Fruit fly (Drosophila melanogaster): Measurements from ENCODE around the gene CG43115.

Gene CG43115

DNA sequence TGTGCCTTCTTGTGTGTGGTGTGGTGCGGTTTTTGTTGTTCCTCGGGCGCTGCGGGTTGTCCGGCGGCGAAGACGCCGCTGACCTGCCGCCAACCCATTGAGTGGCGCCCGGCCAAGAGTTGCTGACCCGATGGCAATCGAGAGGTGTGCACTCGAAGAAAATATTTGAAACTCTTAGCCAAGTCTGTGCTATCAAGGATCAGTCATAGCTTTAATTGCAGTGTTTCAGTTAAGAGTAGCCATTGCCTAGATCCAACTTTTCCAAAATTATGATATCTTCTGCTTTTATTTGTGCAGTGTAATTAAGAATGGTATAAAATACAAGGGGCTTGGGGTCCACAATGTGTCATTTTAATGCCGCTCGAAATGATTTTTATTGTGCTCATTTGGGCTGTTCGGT is 41.6 kb downstream of the CG43115 start (continued):
- 0 out of 3 replicates have a peak, but pooled peaks have one; percentile 20 for TF ChIP-seq CG3726 (GFP tag; IDR thresholded peaks at IDR 0.05)
- peak; percentile 36 for TF ChIP-seq ewg (GFP tag; optimal IDR thresholded peaks at IDR 0.05)
- no peak for TF ChIP-seq CG6813 (GFP tag; optimal IDR thresholded peaks at IDR 0.05)
- peak; percentile 18 for TF ChIP-seq CG4820 (GFP tag; optimal IDR thresholded peaks at IDR 0.05)
- 0 out of 2 replicates have a peak, but pooled peaks have one; percentile 37 for TF ChIP-seq esg (GFP tag; conservative IDR thresholded peaks at IDR 0.05)
- TF ChIP-seq CG31441 (GFP tag; IDR thresholded peaks at IDR 0.05): peak; percentile 56
- TF ChIP-seq pzg (GFP tag; optimal IDR thresholded peaks at IDR 0.05): no peak
- TF ChIP-seq Bgb (GFP tag; IDR thresholded peaks at IDR 0.05; ENCODE audit: partially characterized antibody): no peak
- peak; percentile 60 for TF ChIP-seq vvl (GFP tag; IDR thresholded peaks at IDR 0.05)
- peak; percentile 32 for TF ChIP-seq btn (GFP tag; optimal IDR thresholded peaks at IDR 0.05)
- TF ChIP-seq cad (GFP tag; optimal IDR thresholded peaks at IDR 0.05): no peak
- peak in 1 of 2 experiments; percentile 77 for TF ChIP-seq bsh (GFP tag; optimal IDR thresholded peaks at IDR 0.05)
- TF ChIP-seq CG12236 (GFP tag; optimal IDR thresholded peaks at IDR 0.05): no peak
- TF ChIP-seq CG1529 (GFP tag; optimal IDR thresholded peaks at IDR 0.05): peak; percentile 30
- no peak for TF ChIP-seq CG3995 (GFP tag; optimal IDR thresholded peaks at IDR 0.05)
- TF ChIP-seq hth (optimal IDR thresholded peaks at IDR 0.05): no peak
- peak; percentile 46 for TF ChIP-seq Mes4 (GFP tag; optimal IDR thresholded peaks at IDR 0.05)
- peak; percentile 47 for TF ChIP-seq CG16863 (GFP tag; optimal IDR thresholded peaks at IDR 0.05)
- peak; percentile 35 for TF ChIP-seq bab2 (GFP tag; optimal IDR thresholded peaks at IDR 0.05)
- TF ChIP-seq Dip3 (GFP tag; optimal IDR thresholded peaks at IDR 0.05): no peak
- TF ChIP-seq CG13894 (tag; optimal IDR thresholded peaks at IDR 0.05): no peak
- no peak for TF ChIP-seq CG2116 (GFP tag; optimal IDR thresholded peaks at IDR 0.05)
- TF ChIP-seq CG3163 (GFP tag; optimal IDR thresholded peaks at IDR 0.05): no peak
- TF ChIP-seq CG11085 (GFP tag; IDR thresholded peaks at IDR 0.05): no peak
- no peak for TF ChIP-seq Max (GFP tag; optimal IDR thresholded peaks at IDR 0.05)
- no peak for TF ChIP-seq CG11723 (GFP tag; optimal IDR thresholded peaks at IDR 0.05)
- TF ChIP-seq nom (GFP tag; optimal IDR thresholded peaks at IDR 0.05): no peak
- TF ChIP-seq ro (GFP tag; IDR thresholded peaks at IDR 0.05): no peak
- TF ChIP-seq jigr1 (GFP tag; IDR thresholded peaks at IDR 0.05): peak; percentile 38; the same call in 1 of the 3 replicates
- peak; percentile 74 for TF ChIP-seq CG2712 (tag; optimal IDR thresholded peaks at IDR 0.05)
- no peak for TF ChIP-seq insv (GFP tag; optimal IDR thresholded peaks at IDR 0.05)
- no peak for TF ChIP-seq Drgx (GFP tag; IDR thresholded peaks at IDR 0.05)
- TF ChIP-seq peb (GFP tag; IDR thresholded peaks at IDR 0.05): peak; percentile 25; the same call in 1 of the 2 replicates
- no peak for TF ChIP-seq h (optimal IDR thresholded peaks at IDR 0.05)
- no peak for TF ChIP-seq inv (GFP tag; IDR thresholded peaks at IDR 0.05; ENCODE audit: partially characterized antibody)
- no peak for TF ChIP-seq Lim3 (GFP tag; IDR thresholded peaks at IDR 0.05)
- TF ChIP-seq chinmo (GFP tag; IDR thresholded peaks at IDR 0.05; ENCODE audit: partially characterized antibody): no peak
- TF ChIP-seq CG6254 (GFP tag; optimal IDR thresholded peaks at IDR 0.05): peak; percentile 50
- peak; percentile 1 for TF ChIP-seq NfI (GFP tag; optimal IDR thresholded peaks at IDR 0.05)
- TF ChIP-seq Hr51 (GFP tag; optimal IDR thresholded peaks at IDR 0.05): peak in 1 of 2 experiments; percentile 15
- no peak for TF ChIP-seq nerfin-1 (tag; optimal IDR thresholded peaks at IDR 0.05)
- peak; percentile 39 for TF ChIP-seq CG7786 (GFP tag; optimal IDR thresholded peaks at IDR 0.05)
- TF ChIP-seq ken (GFP tag; IDR thresholded peaks at IDR 0.05): 0 out of 3 replicates have a peak, but pooled peaks have one; percentile 17
- peak; percentile 51 for TF ChIP-seq CG9609 (GFP tag; optimal IDR thresholded peaks at IDR 0.05)
- no peak for TF ChIP-seq kay (GFP tag; optimal IDR thresholded peaks at IDR 0.05)
- no peak for TF ChIP-seq so (GFP tag; IDR thresholded peaks at IDR 0.05)
- TF ChIP-seq mld (GFP tag; IDR thresholded peaks at IDR 0.05; ENCODE audit: partially characterized antibody): no peak
- TF ChIP-seq CG17186 (GFP tag; optimal IDR thresholded peaks at IDR 0.05): no peak
- peak; percentile 14 to 71 for TF ChIP-seq chif (GFP tag; optimal IDR thresholded peaks at IDR 0.05)
- no peak for TF ChIP-seq CG3838 (GFP tag; optimal IDR thresholded peaks at IDR 0.05)
- TF ChIP-seq CG6654 (GFP tag; optimal IDR thresholded peaks at IDR 0.05): peak; percentile 31

Measured in whole organism, embryonic.